Fruit fly (Drosophila melanogaster) whole organism, embryonic: ENCODE data around the gene defl.

Experiments used
- CG11723 ChIP-seq: fragments of 200-800 bp; sonication (Bioruptor generic); optimal IDR thresholded peaks from 2 replicates; lab custom pipeline; 2017; ENCODE audit warnings: missing biosample characterization, mild to moderate bottlenecking, missing genetic modification characterization
- CG12071 ChIP-seq: fragments of 200-800 bp; sonication (Bioruptor generic); optimal IDR thresholded peaks from 3 replicates; lab custom pipeline; 2018; ENCODE audit warnings: missing biosample characterization, mild to moderate bottlenecking, missing genetic modification characterization
- CG1233 ChIP-seq: fragments of 200-800 bp; sonication (Bioruptor generic); optimal IDR thresholded peaks from 4 replicates; lab custom pipeline; 2018; ENCODE audit warnings: missing biosample characterization, mild to moderate bottlenecking, missing genetic modification characterization
- CG13123 ChIP-seq: fragments of 200-800 bp; sonication (Bioruptor generic); optimal IDR thresholded peaks from 2 replicates; lab custom pipeline; 2016; ENCODE audit warnings: missing biosample characterization, missing genetic modification characterization
- CG15514 ChIP-seq: fragments of 200-800 bp; sonication (Bioruptor generic); optimal IDR thresholded peaks from 3 replicates; lab custom pipeline; 2017; ENCODE audit warnings: missing biosample characterization, missing genetic modification characterization, mild to moderate bottlenecking, moderate library complexity, missing genetic modification reagents
- CG1602 ChIP-seq: fragments of 200-800 bp; sonication (Bioruptor generic); optimal IDR thresholded peaks from 3 replicates; lab custom pipeline; 2016; ENCODE audit warnings: missing biosample characterization, missing genetic modification characterization
- CG16813 ChIP-seq: fragments of 200-800 bp; sonication (Bioruptor generic); IDR thresholded peaks from 3 replicates; pipeline ENCODE4 v1.3.6; 2022; ENCODE audit warnings: missing biosample characterization, missing genetic modification characterization; ENCODE audit not compliant: partially characterized antibody
- CG17568 ChIP-seq: fragments of 200-800 bp; sonication (Bioruptor generic); optimal IDR thresholded peaks from 2 replicates; lab custom pipeline; 2018; ENCODE audit warnings: missing biosample characterization, mild to moderate bottlenecking, missing genetic modification characterization, moderate library complexity
- CG18011 ChIP-seq: fragments of 200-800 bp; sonication (Bioruptor generic); optimal IDR thresholded peaks from 2 replicates; lab custom pipeline; 2017; ENCODE audit warnings: missing biosample characterization, missing genetic modification characterization, mild to moderate bottlenecking, moderate library complexity, missing genotype
- CG18476 ChIP-seq: fragments of 200-800 bp; sonication (Bioruptor generic); optimal IDR thresholded peaks from 2 replicates; lab custom pipeline; 2016; ENCODE audit warnings: missing biosample characterization, mild to moderate bottlenecking, missing genetic modification characterization
- CG18619 ChIP-seq: fragments of 200-800 bp; sonication (Bioruptor generic); optimal IDR thresholded peaks from 3 replicates; lab custom pipeline; 2017; ENCODE audit warnings: missing biosample characterization, mild to moderate bottlenecking, missing genetic modification characterization
- CG2116 ChIP-seq: fragments of 200-800 bp; sonication (Bioruptor generic); optimal IDR thresholded peaks from 3 replicates; lab custom pipeline; 2018; ENCODE audit warnings: missing biosample characterization, mild to moderate bottlenecking, missing genetic modification characterization
- CG31224 ChIP-seq: fragments of 200-800 bp; sonication (Bioruptor generic); IDR thresholded peaks from 2 replicates; pipeline ENCODE4 v1.3.6; 2022; ENCODE audit warnings: missing biosample characterization, missing genetic modification characterization
- CG31365 ChIP-seq: fragments of 200-800 bp; sonication (Bioruptor generic); optimal IDR thresholded peaks from 2 replicates; lab custom pipeline; 2018; ENCODE audit warnings: missing biosample characterization, mild to moderate bottlenecking, missing genetic modification characterization
- CG32772 ChIP-seq: fragments of 200-800 bp; sonication (Bioruptor generic); IDR thresholded peaks from 2 replicates; pipeline ENCODE4 v1.3.6; 2022; ENCODE audit warnings: missing biosample characterization, missing genetic modification characterization
- CG42726 ChIP-seq: fragments of 200-800 bp; sonication (Bioruptor generic); IDR thresholded peaks from 2 replicates; pipeline ENCODE4 v1.3.6; 2022; ENCODE audit warnings: missing biosample characterization, missing genetic modification characterization; ENCODE audit not compliant: partially characterized antibody
- CG7745 ChIP-seq: fragments of 200-800 bp; sonication (Bioruptor generic); optimal IDR thresholded peaks from 2 replicates; lab custom pipeline; 2018; ENCODE audit warnings: missing biosample characterization, mild to moderate bottlenecking, missing genetic modification characterization, moderate library complexity
- CG8281 ChIP-seq: fragments of 200-800 bp; sonication (Bioruptor generic); optimal IDR thresholded peaks from 2 replicates; lab custom pipeline; 2018; ENCODE audit warnings: missing biosample characterization, mild to moderate bottlenecking, missing genetic modification characterization, moderate library complexity
- CG9215 ChIP-seq: fragments of 200-800 bp; sonication (Bioruptor generic); IDR thresholded peaks from 2 replicates; pipeline ENCODE4 v1.3.6; 2022; ENCODE audit warnings: missing biosample characterization, missing genetic modification characterization
- CG9437 ChIP-seq: fragments of 200-800 bp; sonication (Bioruptor generic); optimal IDR thresholded peaks from 2 replicates; lab custom pipeline; 2018; ENCODE audit warnings: missing biosample characterization, mild to moderate bottlenecking, missing genetic modification characterization
- CG9609 ChIP-seq: fragments of 200-800 bp; sonication (Bioruptor generic); optimal IDR thresholded peaks from 3 replicates; lab custom pipeline; 2016; ENCODE audit warnings: missing biosample characterization, missing genetic modification characterization
- Camta ChIP-seq: fragments of 200-800 bp; sonication (Bioruptor generic); optimal IDR thresholded peaks from 2 replicates; lab custom pipeline; 2016; ENCODE audit warnings: missing biosample characterization, missing genetic modification characterization
- Dip2 ChIP-seq: fragments of 200-800 bp; sonication (Bioruptor generic); IDR thresholded peaks from 2 replicates; pipeline ENCODE4 v1.3.6; 2022; ENCODE audit warnings: missing biosample characterization, missing genetic modification characterization
- E2f2 ChIP-seq: fragments of 200-800 bp; sonication (Bioruptor generic); IDR thresholded peaks from 2 replicates; pipeline ENCODE4 v1.3.6; 2022; ENCODE audit warnings: missing biosample characterization, missing genetic modification characterization
- Fer3 ChIP-seq: fragments of 200-800 bp; sonication (Bioruptor generic); optimal IDR thresholded peaks from 2 replicates; lab custom pipeline; 2018; ENCODE audit warnings: missing biosample characterization, mild to moderate bottlenecking, missing genetic modification characterization, moderate library complexity
- Gsc ChIP-seq: fragments of 200-800 bp; sonication (Bioruptor generic); IDR thresholded peaks from 2 replicates; pipeline ENCODE4 v1.3.6; 2022; ENCODE audit warnings: missing biosample characterization, missing genetic modification characterization
- Gug ChIP-seq: fragments of 200-800 bp; sonication (Bioruptor generic); IDR thresholded peaks from 4 replicates; pipeline ENCODE4 v1.3.6; 2022; ENCODE audit warnings: missing biosample characterization, missing genetic modification characterization
- Lim3 ChIP-seq: fragments of 200-800 bp; sonication (Bioruptor generic); IDR thresholded peaks from 2 replicates; pipeline ENCODE4 v1.3.6; 2022; ENCODE audit warnings: missing biosample characterization, missing genetic modification characterization
- NK7.1 ChIP-seq: fragments of 200-800 bp; sonication (Bioruptor generic); optimal IDR thresholded peaks from 3 replicates; lab custom pipeline; 2016; ENCODE audit warnings: missing biosample characterization, missing genetic modification characterization
- Ravus ChIP-seq: fragments of 200-800 bp; sonication (Bioruptor generic); IDR thresholded peaks from 2 replicates; pipeline ENCODE4 v1.3.6; 2022; ENCODE audit warnings: missing biosample characterization, missing genetic modification characterization
- Scr ChIP-seq: fragments of 200-800 bp; sonication (Bioruptor generic); IDR thresholded peaks from 2 replicates; pipeline ENCODE4 v1.3.6; 2022; ENCODE audit warnings: missing biosample characterization, missing genetic modification characterization; ENCODE audit not compliant: partially characterized antibody
- YL-1 ChIP-seq: fragments of 200-800 bp; sonication (Bioruptor generic); optimal IDR thresholded peaks from 3 replicates; lab custom pipeline; 2017; ENCODE audit warnings: missing biosample characterization, mild to moderate bottlenecking, missing genetic modification characterization
- ase ChIP-seq: fragments of 200-800 bp; sonication (Bioruptor generic); IDR thresholded peaks from 3 replicates; pipeline ENCODE4 v1.3.6; 2022; ENCODE audit warnings: missing biosample characterization, missing genetic modification characterization
- ash1 ChIP-seq: fragments of 200-800 bp; sonication (Bioruptor generic); optimal IDR thresholded peaks from 2 replicates; lab custom pipeline; 2018; ENCODE audit warnings: missing biosample characterization, mild to moderate bottlenecking, missing genetic modification characterization
- bigmax ChIP-seq: fragments of 200-800 bp; sonication (Bioruptor generic); optimal IDR thresholded peaks from 2 replicates; lab custom pipeline; 2018; ENCODE audit warnings: missing biosample characterization, mild to moderate bottlenecking, missing genetic modification characterization
- caup ChIP-seq: fragments of 200-800 bp; sonication (Bioruptor generic); optimal IDR thresholded peaks from 3 replicates; lab custom pipeline; 2017; ENCODE audit warnings: missing biosample characterization, mild to moderate bottlenecking, missing genetic modification characterization, moderate library complexity; ENCODE audit not compliant: severe bottlenecking
- dm ChIP-seq: fragments of 200-800 bp; sonication (Bioruptor generic); optimal IDR thresholded peaks from 3 replicates; lab custom pipeline; 2016; ENCODE audit warnings: missing biosample characterization, missing genetic modification characterization
- fd3F ChIP-seq: fragments of 200-800 bp; sonication (Bioruptor generic); optimal IDR thresholded peaks from 2 replicates; lab custom pipeline; 2018; ENCODE audit warnings: missing biosample characterization, mild to moderate bottlenecking, missing genetic modification characterization, moderate library complexity
- gcm2 ChIP-seq: fragments of 200-800 bp; sonication (Bioruptor generic); optimal IDR thresholded peaks from 2 replicates; lab custom pipeline; 2016; ENCODE audit warnings: missing biosample characterization, missing genetic modification characterization
- gem ChIP-seq: fragments of 200-800 bp; sonication (Bioruptor generic); optimal IDR thresholded peaks from 2 replicates; lab custom pipeline; 2019; ENCODE audit warnings: missing biosample characterization, mild to moderate bottlenecking, missing genetic modification characterization, moderate library complexity
- inv ChIP-seq: fragments of 200-800 bp; sonication (Bioruptor generic); IDR thresholded peaks from 2 replicates; pipeline ENCODE4 v1.3.6; 2022; ENCODE audit warnings: missing biosample characterization, missing genetic modification characterization; ENCODE audit not compliant: partially characterized antibody
- lilli ChIP-seq: fragments of 200-800 bp; sonication (Bioruptor generic); optimal IDR thresholded peaks from 3 replicates; lab custom pipeline; 2016; ENCODE audit warnings: missing biosample characterization, missing genetic modification characterization
- sc ChIP-seq, 3 experiments: fragments of >200 bp in 2 of 3; fragments of 200-800 bp in 1 of 3; sonication (Bioruptor generic) in 1 of 3; optimal IDR thresholded peaks; 2 replicates in 2 of 3; 3 replicates in 1 of 3; lab custom pipeline; 2017; ENCODE audit warnings: mild to moderate bottlenecking in 1 of 3, missing biosample characterization in 1 of 3, missing genetic modification characterization in 1 of 3, missing genetic modification reagents in 1 of 3
- scrt ChIP-seq: fragments of 200-800 bp; sonication (Bioruptor generic); optimal IDR thresholded peaks from 2 replicates; lab custom pipeline; 2018; ENCODE audit warnings: missing biosample characterization, mild to moderate bottlenecking, missing genetic modification characterization, moderate library complexity
- ssp ChIP-seq: fragments of 200-800 bp; sonication (Bioruptor generic); IDR thresholded peaks from 2 replicates; pipeline ENCODE4 v1.3.6; 2022; ENCODE audit warnings: missing biosample characterization, missing genetic modification characterization
- stwl ChIP-seq: fragments of 200-800 bp; sonication (Bioruptor generic); optimal IDR thresholded peaks from 3 replicates; lab custom pipeline; 2018; ENCODE audit warnings: missing biosample characterization, mild to moderate bottlenecking, missing genetic modification characterization, moderate library complexity
- trh ChIP-seq: fragments of 200-800 bp; sonication (Bioruptor generic); optimal IDR thresholded peaks from 2 replicates; lab custom pipeline; 2016; ENCODE audit warnings: missing biosample characterization, missing genetic modification characterization
- vvl ChIP-seq: fragments of 200-800 bp; sonication (Bioruptor generic); IDR thresholded peaks from 2 replicates; pipeline ENCODE4 v1.3.6; 2022; ENCODE audit warnings: missing biosample characterization, missing genetic modification characterization
- z ChIP-seq: fragments of 200-800 bp; sonication (Bioruptor generic); IDR thresholded peaks from 3 replicates; pipeline ENCODE4 v1.3.6; 2022; ENCODE audit warnings: missing biosample characterization, missing genetic modification characterization

Gene defl

dm6 chr3L:9744060-9744549 is 20.9 kb downstream of the defl start (continued):
- TF ChIP-seq ash1, result no peak
- TF ChIP-seq scrt (GFP tag; lab: Kevin White, UChicago), result peak; percentile 68
- TF ChIP-seq sc (optimal IDR thresholded peaks at IDR 0.05; lab: Kevin White, UChicago), result no peak
- peak; percentile 58 for TF ChIP-seq sc (GFP tag; optimal IDR thresholded peaks at IDR 0.05; lab: Kevin White, UChicago)
- TF ChIP-seq CG7745 (tag; lab: Kevin White, UChicago), result no peak
- TF ChIP-seq Ravus (GFP tag; lab: Robert Waterston, UW), result peak; percentile 41
- TF ChIP-seq CG17568, result peak; percentile 17
- peak; percentile 27 for TF ChIP-seq CG2116 (GFP tag; lab: Kevin White, UChicago)
- peak; percentile 12 for TF ChIP-seq YL-1 (GFP tag; lab: Kevin White, UChicago)
- peak; percentile 54 for TF ChIP-seq CG8281 (tag; lab: Kevin White, UChicago)
- TF ChIP-seq CG11723 (GFP tag; lab: Kevin White, UChicago), result peak; percentile 59
- TF ChIP-seq z (GFP tag; lab: Robert Waterston, UW), result peak; percentile 89
- peak; percentile 94 for TF ChIP-seq gem (tag; lab: Kevin White, UChicago)
- peak; percentile 45; the same call in 1 of the 2 replicates for TF ChIP-seq Dip2 (GFP tag; lab: Robert Waterston, UW)
- peak; percentile 91 for TF ChIP-seq CG18476 (GFP tag; lab: Kevin White, UChicago)
- TF ChIP-seq CG1233 (GFP tag; lab: Kevin White, UChicago), result peak; percentile 72
- peak; percentile 73 for TF ChIP-seq Gug (GFP tag; lab: Robert Waterston, UW)
- TF ChIP-seq CG13123 (GFP tag; lab: Kevin White, UChicago), result no peak
- no peak for TF ChIP-seq Lim3 (GFP tag; lab: Robert Waterston, UW)
- no peak for TF ChIP-seq CG16813 (GFP tag; lab: Robert Waterston, UW)
- TF ChIP-seq CG42726 (GFP tag; lab: Robert Waterston, UW), result no peak
- peak; percentile 89 for TF ChIP-seq vvl (GFP tag; lab: Robert Waterston, UW)
- TF ChIP-seq CG15514 (GFP tag; lab: Kevin White, UChicago), result peak; percentile 74
- peak; percentile 50 for TF ChIP-seq CG9609 (GFP tag; lab: Kevin White, UChicago)
- peak; percentile 78 for TF ChIP-seq Camta
- TF ChIP-seq ssp (GFP tag; lab: Robert Waterston, UW), result peak; percentile 58
- TF ChIP-seq inv (GFP tag; lab: Robert Waterston, UW), result no peak
- TF ChIP-seq CG18011, result peak; percentile 24
- TF ChIP-seq bigmax, result no peak
- TF ChIP-seq CG18619 (GFP tag; lab: Kevin White, UChicago), result peak; percentile 70
- peak; percentile 83 for TF ChIP-seq Fer3
- peak; percentile 45 for TF ChIP-seq stwl (tag; lab: Kevin White, UChicago)
- peak; percentile 59 for TF ChIP-seq CG31365 (tag; lab: Kevin White, UChicago)
- TF ChIP-seq trh (GFP tag; lab: Kevin White, UChicago), result peak; percentile 12
- TF ChIP-seq Gsc (GFP tag; lab: Robert Waterston, UW), result peak; percentile 67
- TF ChIP-seq ase, result peak; percentile 87
- peak; percentile 84 for TF ChIP-seq CG32772 (GFP tag; lab: Robert Waterston, UW)
- TF ChIP-seq Scr (GFP tag; lab: Robert Waterston, UW), result no peak
- peak; percentile 72 for TF ChIP-seq fd3F
- TF ChIP-seq CG9437 (GFP tag; lab: Kevin White, UChicago), result peak; percentile 72
- TF ChIP-seq E2f2 (GFP tag; lab: Robert Waterston, UW), result peak; percentile 68
- TF ChIP-seq caup (GFP tag; lab: Kevin White, UChicago), result peak; percentile 68
- peak; percentile 91 for TF ChIP-seq NK7.1 (GFP tag; lab: Kevin White, UChicago)
- TF ChIP-seq lilli, result peak; percentile 72
- peak; percentile 86 for TF ChIP-seq CG12071 (GFP tag; lab: Kevin White, UChicago)
- peak; percentile 7 for TF ChIP-seq dm (GFP tag; lab: Kevin White, UChicago)
- peak; percentile 74 for TF ChIP-seq CG9215 (GFP tag; lab: Robert Waterston, UW)
- TF ChIP-seq gcm2, result peak; percentile 35
- peak; percentile 60 for TF ChIP-seq CG1602 (GFP tag; lab: Kevin White, UChicago)
- TF ChIP-seq CG31224 (GFP tag; lab: Robert Waterston, UW), result peak; percentile 53
